Fruit fly (Drosophila melanogaster): ENCODE measurements around the gene CG17597.

Gene CG17597

dm6 chr2L:18839143-18839872, 8.4 kb upstream of the CG17597 start, which contains the start of gene CG10600 (continued):
- TF ChIP-seq CG4424 (GFP tag; optimal IDR thresholded peaks at IDR 0.05), result peak; percentile 79
- TF ChIP-seq HLHmδ (GFP tag; optimal IDR thresholded peaks at IDR 0.05), result peak; percentile 66
- peak; percentile 70 for TF ChIP-seq luna (GFP tag; optimal IDR thresholded peaks at IDR 0.05)
- peak; percentile 85 for TF ChIP-seq Dad (GFP tag; optimal IDR thresholded peaks at IDR 0.05)
- peak; percentile 72 for TF ChIP-seq CG9817 (tag; optimal IDR thresholded peaks at IDR 0.05)
- TF ChIP-seq dm (GFP tag; optimal IDR thresholded peaks at IDR 0.05), result peak; percentile 86
- peak; percentile 69 for TF ChIP-seq Ptx1 (GFP tag; IDR thresholded peaks at IDR 0.05)
- TF ChIP-seq Poxn (GFP tag; IDR thresholded peaks at IDR 0.05), result no peak
- TF ChIP-seq dati (GFP tag; IDR thresholded peaks at IDR 0.05), result peak; percentile 46; the same call in 1 of the 2 replicates
- TF ChIP-seq CG6683 (GFP tag; optimal IDR thresholded peaks at IDR 0.05), result no peak
- peak; percentile 62 for TF ChIP-seq ranshi (GFP tag; IDR thresholded peaks at IDR 0.05)
- TF ChIP-seq crc (GFP tag; optimal IDR thresholded peaks at IDR 0.05), result peak; percentile 78
- peak; percentile 87 for TF ChIP-seq CG17186 (GFP tag; optimal IDR thresholded peaks at IDR 0.05)
- TF ChIP-seq ewg (GFP tag; optimal IDR thresholded peaks at IDR 0.05), result peak; percentile 62
- peak; percentile 36 for TF ChIP-seq CG31388 (GFP tag; optimal IDR thresholded peaks at IDR 0.05)
- peak; percentile 72 for TF ChIP-seq CG7963 (GFP tag; IDR thresholded peaks at IDR 0.05; ENCODE audit: partially characterized antibody)
- peak; percentile 75 for TF ChIP-seq gcm2 (GFP tag; optimal IDR thresholded peaks at IDR 0.05)
- no peak for TF ChIP-seq seq (GFP tag; IDR thresholded peaks at IDR 0.05)
- peak; percentile 89 for TF ChIP-seq her (GFP tag; optimal IDR thresholded peaks at IDR 0.05)
- TF ChIP-seq da (GFP tag; optimal IDR thresholded peaks at IDR 0.05), result peak; percentile 68
- TF ChIP-seq ftz-f1 (GFP tag; optimal IDR thresholded peaks at IDR 0.05), result peak; percentile 69
- TF ChIP-seq CG8765 (GFP tag; IDR thresholded peaks at IDR 0.05), result peak; percentile 43; the same call in 1 of the 2 replicates
- peak; percentile 94 for TF ChIP-seq CG2712 (tag; optimal IDR thresholded peaks at IDR 0.05)
- peak; percentile 74; the same call in 2 of the 3 replicates for TF ChIP-seq ken (GFP tag; IDR thresholded peaks at IDR 0.05)
- peak; percentile 53 for TF ChIP-seq Aef1 (GFP tag; IDR thresholded peaks at IDR 0.05)
- TF ChIP-seq Camta (GFP tag; optimal IDR thresholded peaks at IDR 0.05), result peak; percentile 85
- TF ChIP-seq gem (tag; optimal IDR thresholded peaks at IDR 0.05), result peak; percentile 54
- TF ChIP-seq fd102C (GFP tag; optimal IDR thresholded peaks at IDR 0.05), result peak; percentile 63
- no peak for TF ChIP-seq CG6854 (GFP tag; optimal IDR thresholded peaks at IDR 0.05)
- TF ChIP-seq CG1603 (tag; optimal IDR thresholded peaks at IDR 0.05), result peak; percentile 92
- TF ChIP-seq CG4707 (GFP tag; optimal IDR thresholded peaks at IDR 0.05), result peak; percentile 47
- TF ChIP-seq CG9876 (GFP tag; optimal IDR thresholded peaks at IDR 0.05), result peak; percentile 85
- TF ChIP-seq CG33557 (GFP tag; optimal IDR thresholded peaks at IDR 0.05), result peak; percentile 46
- TF ChIP-seq CG11504 (tag; optimal IDR thresholded peaks at IDR 0.05), result no peak
- TF ChIP-seq sr (GFP tag; IDR thresholded peaks at IDR 0.05), result 0 out of 3 replicates have a peak, but pooled peaks have one; percentile 11
- TF ChIP-seq rib (GFP tag; IDR thresholded peaks at IDR 0.05), result peak; percentile 96
- peak; percentile 85 for TF ChIP-seq vfl (GFP tag; optimal IDR thresholded peaks at IDR 0.05)
- TF ChIP-seq scrt (GFP tag; optimal IDR thresholded peaks at IDR 0.05), result peak; percentile 61
- TF ChIP-seq CG16815 (GFP tag; optimal IDR thresholded peaks at IDR 0.05), result peak; percentile 55
- no peak for TF ChIP-seq Hr39 (optimal IDR thresholded peaks at IDR 0.05)
- TF ChIP-seq jigr1 (GFP tag; IDR thresholded peaks at IDR 0.05), result no peak
- TF ChIP-seq schlank (tag; optimal IDR thresholded peaks at IDR 0.05), result peak; percentile 77
- no peak for TF ChIP-seq Vsx1 (GFP tag; optimal IDR thresholded peaks at IDR 0.05)
- peak; percentile 9 for TF ChIP-seq CG5180 (GFP tag; optimal IDR thresholded peaks at IDR 0.05)
- TF ChIP-seq CG10267 (tag; optimal IDR thresholded peaks at IDR 0.05), result peak; percentile 98
- peak; percentile 78 for TF ChIP-seq btn (GFP tag; optimal IDR thresholded peaks at IDR 0.05)
- peak; percentile 88 for TF ChIP-seq CG7786 (GFP tag; optimal IDR thresholded peaks at IDR 0.05)
- no peak for TF ChIP-seq Dfd (GFP tag; optimal IDR thresholded peaks at IDR 0.05)
- TF ChIP-seq CG8388 (GFP tag; optimal IDR thresholded peaks at IDR 0.05), result no peak
- TF ChIP-seq CoRest (tag; optimal IDR thresholded peaks at IDR 0.05), result peak; percentile 72

All from whole organism, embryonic.